Fruit fly (Drosophila melanogaster): ENCODE measurements around the gene Nrg.
A peak's percentile ranks its signal among the peaks of the same experiment; 100 is the strongest.

The Nrg gene

DNA sequence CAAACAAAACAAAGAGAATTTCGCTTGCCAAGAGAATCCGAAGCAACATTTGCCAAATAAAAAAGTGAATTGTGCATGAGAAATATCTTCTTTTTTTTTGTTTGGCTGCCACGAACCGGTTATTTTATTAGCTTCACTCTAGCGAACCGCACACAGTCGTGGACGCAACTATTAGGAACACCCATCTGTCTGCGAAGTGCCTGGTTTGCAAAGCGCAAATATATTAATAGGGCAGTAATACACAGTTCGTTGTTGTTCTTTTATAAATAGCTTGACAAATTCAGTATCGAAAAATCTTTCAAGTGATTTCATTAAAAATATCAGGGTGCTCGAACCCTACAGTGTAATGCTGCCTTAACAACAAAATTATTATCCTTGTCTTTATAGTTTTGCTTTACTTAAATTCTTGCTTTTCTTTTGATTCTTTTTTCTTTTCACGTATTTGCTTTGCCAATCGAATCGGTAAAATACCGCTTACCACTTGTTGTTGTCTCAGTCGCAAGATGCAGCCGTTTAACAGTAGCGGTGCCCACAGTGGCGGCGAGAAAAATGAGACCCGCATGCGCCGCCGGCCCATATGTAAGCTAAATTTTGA is 25.6 kb upstream of the Nrg start (continued):
- TF ChIP-seq chif (GFP tag; optimal IDR thresholded peaks at IDR 0.05), result peak in 1 of 2 experiments; percentile 20
- peak; percentile 14 for TF ChIP-seq CG10979 (tag; optimal IDR thresholded peaks at IDR 0.05)
- no peak for TF ChIP-seq pita (GFP tag; optimal IDR thresholded peaks at IDR 0.05)
- no peak for TF ChIP-seq hb (GFP tag; IDR thresholded peaks at IDR 0.05; ENCODE audit: partially characterized antibody)
- no peak for TF ChIP-seq CG13624 (GFP tag; optimal IDR thresholded peaks at IDR 0.05)
- no peak for TF ChIP-seq CG14710 (tag; optimal IDR thresholded peaks at IDR 0.05)
- no peak for TF ChIP-seq CG11696 (GFP tag; IDR thresholded peaks at IDR 0.05)
- no peak for TF ChIP-seq CG17912 (GFP tag; optimal IDR thresholded peaks at IDR 0.05)
- no peak for TF ChIP-seq tll (GFP tag; optimal IDR thresholded peaks at IDR 0.05)
- TF ChIP-seq lmd (GFP tag; IDR thresholded peaks at IDR 0.05), result no peak; the same call in 1 of the 2 replicates
- no peak for TF ChIP-seq Nf-YC (tag; optimal IDR thresholded peaks at IDR 0.05)
- TF ChIP-seq CG1603 (tag; optimal IDR thresholded peaks at IDR 0.05), result peak; percentile 2
- TF ChIP-seq jing (GFP tag; optimal IDR thresholded peaks at IDR 0.05), result no peak
- TF ChIP-seq disco-r (GFP tag; optimal IDR thresholded peaks at IDR 0.05), result no peak
- TF ChIP-seq sima (GFP tag; optimal IDR thresholded peaks at IDR 0.05), result no peak
- TF ChIP-seq CG7556 (GFP tag; optimal IDR thresholded peaks at IDR 0.05), result peak; percentile 3
- TF ChIP-seq CG18262 (tag; optimal IDR thresholded peaks at IDR 0.05), result peak; percentile 30
- TF ChIP-seq E2f1 (GFP tag; IDR thresholded peaks at IDR 0.05), result no peak
- no peak for TF ChIP-seq vfl (GFP tag; optimal IDR thresholded peaks at IDR 0.05)
- no peak for TF ChIP-seq Bgb (GFP tag; IDR thresholded peaks at IDR 0.05; ENCODE audit: partially characterized antibody)
- TF ChIP-seq CG14667 (GFP tag; IDR thresholded peaks at IDR 0.05), result no peak
- TF ChIP-seq CG4854 (GFP tag; optimal IDR thresholded peaks at IDR 0.05), result no peak
- TF ChIP-seq aop (GFP tag; IDR thresholded peaks at IDR 0.05), result no peak
- TF ChIP-seq dimm (GFP tag; IDR thresholded peaks at IDR 0.05), result no peak
- peak; percentile 17 for TF ChIP-seq unpg (GFP tag; optimal IDR thresholded peaks at IDR 0.05)
- no peak for TF ChIP-seq CG12104 (GFP tag; optimal IDR thresholded peaks at IDR 0.05)
- TF ChIP-seq CG5245 (GFP tag; optimal IDR thresholded peaks at IDR 0.05), result no peak
- no peak for TF ChIP-seq HLHmδ (GFP tag; optimal IDR thresholded peaks at IDR 0.05)
- TF ChIP-seq CG31365 (tag; optimal IDR thresholded peaks at IDR 0.05), result no peak
- TF ChIP-seq BtbVII (GFP tag; optimal IDR thresholded peaks at IDR 0.05), result no peak
- no peak for TF ChIP-seq sug (tag; optimal IDR thresholded peaks at IDR 0.05)
- TF ChIP-seq fd96Cb (tag; optimal IDR thresholded peaks at IDR 0.05), result no peak
- TF ChIP-seq CG18764 (GFP tag; optimal IDR thresholded peaks at IDR 0.05), result no peak
- TF ChIP-seq TFAM (GFP tag; optimal IDR thresholded peaks at IDR 0.05), result no peak
- TF ChIP-seq Mrtf (GFP tag; IDR thresholded peaks at IDR 0.05), result 0 out of 3 replicates have a peak, but pooled peaks have one; percentile 29
- no peak for TF ChIP-seq CG13894 (tag; optimal IDR thresholded peaks at IDR 0.05)
- TF ChIP-seq CG14441 (GFP tag; IDR thresholded peaks at IDR 0.05), result no peak
- TF ChIP-seq ac (GFP tag; optimal IDR thresholded peaks at IDR 0.05), result no peak
- TF ChIP-seq odd (GFP tag; optimal IDR thresholded peaks at IDR 0.05), result no peak
- TF ChIP-seq sens (GFP tag), result peak; percentile 83
- TF ChIP-seq CG2120 (GFP tag; optimal IDR thresholded peaks at IDR 0.05), result peak; percentile 36
- TF ChIP-seq gem (tag; optimal IDR thresholded peaks at IDR 0.05), result peak; percentile 38
- no peak for TF ChIP-seq Hr39 (optimal IDR thresholded peaks at IDR 0.05)
- TF ChIP-seq Hsf (GFP tag; optimal IDR thresholded peaks at IDR 0.05), result peak; percentile 35
- no peak for TF ChIP-seq fd64A (GFP tag; optimal IDR thresholded peaks at IDR 0.05)
- peak; percentile 5 for TF ChIP-seq CG12391 (tag; optimal IDR thresholded peaks at IDR 0.05)
- TF ChIP-seq CG13775 (GFP tag; optimal IDR thresholded peaks at IDR 0.05), result peak; percentile 45
